Worm (Caenorhabditis elegans) whole organism, mixed stage, embryonic: Measurements from ENCODE around the gene ZK1010.5.

Experiments
- blmp-1 ChIP-seq: fragments of 150-350 bp; optimal IDR thresholded peaks from 2 replicates; lab custom pipeline; 2014; ENCODE audit warnings: missing biosample characterization, missing genetic modification characterization
- ceh-43 ChIP-seq: fragments of 200-800 bp; sonication (Bioruptor generic); optimal IDR thresholded peaks from 2 replicates; lab custom pipeline; 2018; ENCODE audit warnings: mild to moderate bottlenecking, missing genetic modification characterization, moderate library complexity, missing compliant biosample characterization
- ces-1 ChIP-seq: fragments of 150-350 bp; optimal IDR thresholded peaks from 2 replicates; lab custom pipeline; 2014; ENCODE audit warnings: missing biosample characterization, missing genetic modification reagents, missing genetic modification characterization
- drap-1 ChIP-seq: fragments of 200-800 bp; sonication (Bioruptor generic); optimal IDR thresholded peaks from 3 replicates; lab custom pipeline; 2018; ENCODE audit warnings: mild to moderate bottlenecking, missing genetic modification characterization, missing compliant biosample characterization
- elt-1 ChIP-seq: sonication (generic microtip); optimal IDR thresholded peaks from 2 replicates; lab custom pipeline; 2017; ENCODE audit warnings: missing genetic modification characterization, mild to moderate bottlenecking, missing compliant biosample characterization, antibody characterized with exemption, moderate library complexity, borderline replicate concordance; ENCODE audit not compliant: insufficient read depth
- lin-13 ChIP-seq: fragments of 150-350 bp; optimal IDR thresholded peaks from 2 replicates; lab custom pipeline; 2014; ENCODE audit warnings: missing biosample characterization, missing genetic modification characterization
- mep-1 ChIP-seq: fragments of 150-350 bp; optimal IDR thresholded peaks from 2 replicates; lab custom pipeline; 2017; ENCODE audit warnings: missing biosample characterization, missing genetic modification reagents, missing genetic modification characterization, inconsistent platforms
- nhr-12 ChIP-seq: fragments of 150-350 bp; optimal IDR thresholded peaks from 2 replicates; lab custom pipeline; 2014; ENCODE audit warnings: missing biosample characterization, missing genetic modification characterization
- nhr-237 ChIP-seq: fragments of 150-350 bp; optimal IDR thresholded peaks from 2 replicates; lab custom pipeline; 2014; ENCODE audit warnings: missing biosample characterization, missing genetic modification characterization
- nhr-76 ChIP-seq: sonication (generic microtip); optimal IDR thresholded peaks from 2 replicates; lab custom pipeline; 2017; ENCODE audit warnings: missing biosample characterization, missing genetic modification characterization
- snpc-4 ChIP-seq: fragments of 150-350 bp; optimal IDR thresholded peaks from 2 replicates; lab custom pipeline; 2014; ENCODE audit warnings: missing biosample characterization, missing genetic modification characterization
- sptf-1 ChIP-seq: sonication (generic microtip); optimal IDR thresholded peaks from 2 replicates; lab custom pipeline; 2017; ENCODE audit warnings: mild to moderate bottlenecking, missing genetic modification characterization, moderate library complexity, missing compliant biosample characterization
- unc-62 ChIP-seq: fragments of 150-350 bp; optimal IDR thresholded peaks from 2 replicates; lab custom pipeline; 2014; ENCODE audit warnings: missing biosample characterization, missing genetic modification reagents, missing genetic modification characterization
- zip-8 ChIP-seq: fragments of 150-350 bp; optimal IDR thresholded peaks from 2 replicates; lab custom pipeline; 2014; ENCODE audit warnings: missing biosample characterization, missing genetic modification characterization

DNA sequence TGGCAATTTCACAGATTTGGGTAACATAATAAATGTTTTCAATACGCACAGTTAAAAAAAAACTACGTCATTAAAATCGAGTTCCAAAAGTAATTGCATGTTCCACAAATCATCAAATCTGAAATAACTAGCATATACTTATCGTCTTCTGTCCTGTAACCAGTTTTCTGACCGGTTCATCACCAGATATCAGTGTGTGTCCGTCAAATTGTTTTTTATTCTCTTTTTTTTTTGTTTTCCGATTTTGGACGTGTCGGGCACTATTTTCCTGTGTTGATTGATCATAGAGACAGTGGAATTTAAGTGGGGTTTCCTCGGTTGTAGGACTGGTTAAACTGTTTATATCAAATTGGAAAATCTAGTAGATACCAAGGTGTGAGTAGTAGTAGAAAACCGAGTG, 26.6 kb upstream of the ZK1010.5 start:
- no peak for TF ChIP-seq unc-62 (GFP tag; lab: Kevin White, UChicago)
- no peak for TF ChIP-seq ceh-43
- no peak for TF ChIP-seq sptf-1 (tag; lab: Kevin White, UChicago)
- no peak for TF ChIP-seq mep-1
- no peak for TF ChIP-seq drap-1 (GFP tag; lab: Kevin White, UChicago)
- TF ChIP-seq snpc-4 (tag; lab: Kevin White, UChicago), result no peak
- no peak for TF ChIP-seq zip-8
- no peak for TF ChIP-seq ces-1
- no peak for TF ChIP-seq nhr-237
- TF ChIP-seq lin-13 (tag; lab: Kevin White, UChicago), result no peak
- TF ChIP-seq nhr-76 (tag; lab: Kevin White, UChicago), result no peak
- no peak for TF ChIP-seq nhr-12 (tag; lab: Kevin White, UChicago)
- no peak for TF ChIP-seq blmp-1
- no peak for TF ChIP-seq elt-1 (tag; lab: Kevin White, UChicago)
